Worm (Caenorhabditis elegans) whole organism, L4 larva: ENCODE results near the gene H37A05.2.

ENCODE experiments used
- ceh-32 ChIP-seq: sonication (generic microtip); optimal IDR thresholded peaks from 2 replicates; lab custom pipeline; 2016; ENCODE audit warnings: mild to moderate bottlenecking, missing genetic modification characterization, missing compliant biosample characterization; ENCODE audit not compliant: poor library complexity
- lsy-2 ChIP-seq, 2 experiments: fragments of 150-350 bp in 1 of 2; sonication (generic microtip) in 1 of 2; optimal IDR thresholded peaks; 2 replicates each; lab custom pipeline; 2014 to 2017; ENCODE audit warnings: missing biosample characterization in 2 of 2, missing genetic modification characterization in 2 of 2

ce11 chrV:13621720-13622119 lies 12.3 kb downstream of the H37A05.2 start, which contains the start of gene F53F4.16:
- TF ChIP-seq lsy-2 (tag; optimal IDR thresholded peaks at IDR 0.05; lab: Kevin White, UChicago) (no peak), ceh-32 (tag; lab: Kevin White, UChicago) (no peak)
